Worm (Caenorhabditis elegans) whole organism, L4 larva: ENCODE results near the gene daf-19.
A peak's percentile ranks its signal among the peaks of the same experiment; 100 is the strongest.

Experiments used
- F26F4.8 ChIP-seq: fragments of 200-800 bp; sonication (Bioruptor generic); conservative IDR thresholded peaks from 2 replicates; pipeline ENCODE4 v1.3.6; 2022; ENCODE audit warnings: missing genetic modification characterization, missing compliant biosample characterization
- F37D6.2 ChIP-seq: sonication (generic microtip); optimal IDR thresholded peaks from 2 replicates; lab custom pipeline; 2016; ENCODE audit warnings: mild to moderate bottlenecking, missing genetic modification characterization, missing compliant biosample characterization
- R02D3.7 ChIP-seq: fragments of 150-350 bp; sonication (generic microtip); optimal IDR thresholded peaks from 3 replicates; lab custom pipeline; 2014; ENCODE audit warnings: missing biosample characterization, missing genetic modification characterization
- T26A8.4 ChIP-seq: fragments of 200-800 bp; sonication (Bioruptor generic); IDR thresholded peaks from 2 replicates; pipeline ENCODE4 v1.3.6; 2022; ENCODE audit warnings: missing genetic modification characterization, missing compliant biosample characterization
- Y105C5A.15 ChIP-seq: fragments of 200-800 bp; sonication (Bioruptor generic); IDR thresholded peaks from 2 replicates; pipeline ENCODE4 v1.3.6; 2022; ENCODE audit warnings: missing genetic modification characterization, missing compliant biosample characterization
- Y5F2A.4 ChIP-seq: fragments of 200-800 bp; sonication (Bioruptor generic); optimal IDR thresholded peaks from 2 replicates; lab custom pipeline; 2018; ENCODE audit warnings: mild to moderate bottlenecking, missing genetic modification characterization, missing compliant biosample characterization
- aha-1 ChIP-seq: fragments of 150-350 bp; peaks from one replicate; lab custom pipeline; 2014; ENCODE audit warnings: missing biosample characterization, missing genetic modification characterization
- attf-4 ChIP-seq: sonication (generic microtip); optimal IDR thresholded peaks from 3 replicates; lab custom pipeline; 2017; ENCODE audit warnings: missing biosample characterization, missing genetic modification characterization
- ceh-20 ChIP-seq: fragments of 200-800 bp; sonication (Bioruptor generic); IDR thresholded peaks from 2 replicates; pipeline ENCODE4 v1.3.6; 2022; ENCODE audit warnings: missing genetic modification reagents, missing genetic modification characterization, missing compliant biosample characterization
- ceh-28 ChIP-seq: fragments of 150-350 bp; optimal IDR thresholded peaks from 2 replicates; lab custom pipeline; 2014; ENCODE audit warnings: missing biosample characterization, missing genetic modification reagents, missing genetic modification characterization
- ceh-32 ChIP-seq: sonication (generic microtip); optimal IDR thresholded peaks from 2 replicates; lab custom pipeline; 2016; ENCODE audit warnings: mild to moderate bottlenecking, missing genetic modification characterization, missing compliant biosample characterization; ENCODE audit not compliant: poor library complexity
- ces-1 ChIP-seq: fragments of 150-350 bp; sonication (generic microtip); optimal IDR thresholded peaks from 4 replicates; lab custom pipeline; 2014; ENCODE audit warnings: missing biosample characterization, missing genetic modification reagents, missing genetic modification characterization
- daf-12 ChIP-seq: fragments of 150-350 bp; optimal IDR thresholded peaks from 2 replicates; lab custom pipeline; 2014; ENCODE audit warnings: missing biosample characterization, missing genetic modification reagents, missing genetic modification characterization
- daf-16 ChIP-seq, 3 experiments: sonication (generic microtip); optimal IDR thresholded peaks; 2 replicates each; lab custom pipeline; 2016 to 2017; ENCODE audit warnings: missing genetic modification characterization in 3 of 3, missing genetic modification reagents in 3 of 3, mild to moderate bottlenecking in 2 of 3, missing compliant biosample characterization in 2 of 3, missing biosample characterization in 1 of 3, moderate library complexity in 1 of 3
- duxl-1 ChIP-seq: sonication (generic microtip); optimal IDR thresholded peaks from 2 replicates; lab custom pipeline; 2016; ENCODE audit warnings: mild to moderate bottlenecking, missing genetic modification characterization, moderate library complexity, missing compliant biosample characterization; ENCODE audit not compliant: poor library complexity
- egl-27 ChIP-seq: sonication (generic microtip); optimal IDR thresholded peaks from 3 replicates; lab custom pipeline; 2017; ENCODE audit warnings: missing biosample characterization, missing genetic modification reagents, missing genetic modification characterization
- fkh-10 ChIP-seq: fragments of 150-350 bp; optimal IDR thresholded peaks from 2 replicates; lab custom pipeline; 2014; ENCODE audit warnings: missing biosample characterization, missing genetic modification reagents, missing genetic modification characterization
- fos-1 ChIP-seq: fragments of 150-350 bp; optimal IDR thresholded peaks from 2 replicates; lab custom pipeline; 2014; ENCODE audit warnings: missing biosample characterization, missing genetic modification characterization
- hlh-30 ChIP-seq: sonication (generic microtip); optimal IDR thresholded peaks from 2 replicates; lab custom pipeline; 2017; ENCODE audit warnings: antibody characterized with exemption, mild to moderate bottlenecking, missing genetic modification characterization, missing compliant biosample characterization; ENCODE audit not compliant: insufficient read depth
- lin-1 ChIP-seq: fragments of 200-800 bp; sonication (Bioruptor generic); IDR thresholded peaks from 2 replicates; pipeline ENCODE4 v1.3.6; 2022; ENCODE audit warnings: missing genetic modification reagents, missing genetic modification characterization, missing compliant biosample characterization
- lin-13 ChIP-seq: fragments of 150-350 bp; optimal IDR thresholded peaks from 2 replicates; lab custom pipeline; 2014; ENCODE audit warnings: missing biosample characterization, missing genetic modification reagents, missing genetic modification characterization
- lsy-2 ChIP-seq, 2 experiments: fragments of 150-350 bp in 1 of 2; sonication (generic microtip) in 1 of 2; optimal IDR thresholded peaks; 2 replicates each; lab custom pipeline; 2014 to 2017; ENCODE audit warnings: missing biosample characterization in 2 of 2, missing genetic modification characterization in 2 of 2
- mdt-29 ChIP-seq: fragments of 200-800 bp; sonication (Bioruptor generic); IDR thresholded peaks from 2 replicates; pipeline ENCODE4 v1.3.6; 2022; ENCODE audit warnings: missing genetic modification reagents, missing genetic modification characterization, missing compliant biosample characterization
- mes-2 ChIP-seq: sonication (generic microtip); optimal IDR thresholded peaks from 2 replicates; lab custom pipeline; 2016; ENCODE audit warnings: missing genotype, mild to moderate bottlenecking, missing genetic modification characterization, missing compliant biosample characterization; ENCODE audit not compliant: poor library complexity, severe bottlenecking
- mxl-3 ChIP-seq: fragments of 200-800 bp; sonication (Bioruptor generic); optimal IDR thresholded peaks from 2 replicates; lab custom pipeline; 2018; ENCODE audit warnings: mild to moderate bottlenecking, missing genetic modification characterization, missing compliant biosample characterization
- nhr-102 ChIP-seq: sonication (generic microtip); optimal IDR thresholded peaks from 2 replicates; lab custom pipeline; 2016; ENCODE audit warnings: mild to moderate bottlenecking, missing genetic modification characterization, moderate library complexity, missing compliant biosample characterization
- nhr-237 ChIP-seq: sonication (generic microtip); optimal IDR thresholded peaks from 2 replicates; lab custom pipeline; 2017; ENCODE audit warnings: missing biosample characterization, missing genetic modification characterization
- nhr-25 ChIP-seq: sonication (generic microtip); optimal IDR thresholded peaks from 2 replicates; lab custom pipeline; 2017; ENCODE audit warnings: missing genetic modification characterization, mild to moderate bottlenecking, missing compliant biosample characterization, antibody characterized with exemption, moderate library complexity, borderline replicate concordance; ENCODE audit not compliant: insufficient read depth
- nhr-28 ChIP-seq: fragments of 150-350 bp; optimal IDR thresholded peaks from 2 replicates; lab custom pipeline; 2014; ENCODE audit warnings: missing biosample characterization, missing genetic modification characterization
- nhr-48 ChIP-seq: sonication (generic microtip); optimal IDR thresholded peaks from 2 replicates; lab custom pipeline; 2016; ENCODE audit warnings: mild to moderate bottlenecking, missing genetic modification characterization, missing compliant biosample characterization
- nhr-6 ChIP-seq: fragments of 150-350 bp; optimal IDR thresholded peaks from 2 replicates; lab custom pipeline; 2014; ENCODE audit warnings: missing biosample characterization, missing genetic modification characterization
- php-3 ChIP-seq: fragments of 200-800 bp; sonication (Bioruptor generic); IDR thresholded peaks from 2 replicates; pipeline ENCODE4 v1.3.6; 2022; ENCODE audit warnings: missing genetic modification reagents, missing genetic modification characterization, missing compliant biosample characterization
- pqm-1 ChIP-seq: sonication (generic microtip); optimal IDR thresholded peaks from 2 replicates; lab custom pipeline; 2017; ENCODE audit warnings: missing biosample characterization, missing genetic modification characterization
- rbr-2 ChIP-seq: sonication (generic microtip); optimal IDR thresholded peaks from 2 replicates; lab custom pipeline; 2016; ENCODE audit warnings: missing genotype, missing genetic modification characterization, missing compliant biosample characterization
- saeg-2 ChIP-seq: fragments of 200-800 bp; sonication (Bioruptor generic); IDR thresholded peaks from 2 replicates; pipeline ENCODE4 v1.3.6; 2022; ENCODE audit warnings: missing genetic modification reagents, missing genetic modification characterization, missing compliant biosample characterization
- sdz-12 ChIP-seq: fragments of 200-800 bp; sonication (Bioruptor generic); optimal IDR thresholded peaks from 2 replicates; lab custom pipeline; 2018; ENCODE audit warnings: mild to moderate bottlenecking, missing genetic modification characterization, missing compliant biosample characterization
- skn-1 ChIP-seq: fragments of 150-350 bp; optimal IDR thresholded peaks from 2 replicates; lab custom pipeline; 2014; ENCODE audit warnings: missing biosample characterization, missing genetic modification characterization
- unc-39 ChIP-seq: sonication (generic microtip); optimal IDR thresholded peaks from 2 replicates; lab custom pipeline; 2017; ENCODE audit warnings: missing biosample characterization, missing genetic modification characterization
- zfp-2 ChIP-seq: sonication (generic microtip); optimal IDR thresholded peaks from 2 replicates; lab custom pipeline; 2016; ENCODE audit warnings: mild to moderate bottlenecking, missing genetic modification characterization, missing compliant biosample characterization
- zip-2 ChIP-seq: fragments of 150-350 bp; optimal IDR thresholded peaks from 2 replicates; lab custom pipeline; 2014; ENCODE audit warnings: missing biosample characterization, missing genetic modification characterization
- ztf-7 ChIP-seq: fragments of 150-350 bp; optimal IDR thresholded peaks from 2 replicates; lab custom pipeline; 2014; ENCODE audit warnings: missing biosample characterization, missing genetic modification characterization

daf-19 gene

DNA sequence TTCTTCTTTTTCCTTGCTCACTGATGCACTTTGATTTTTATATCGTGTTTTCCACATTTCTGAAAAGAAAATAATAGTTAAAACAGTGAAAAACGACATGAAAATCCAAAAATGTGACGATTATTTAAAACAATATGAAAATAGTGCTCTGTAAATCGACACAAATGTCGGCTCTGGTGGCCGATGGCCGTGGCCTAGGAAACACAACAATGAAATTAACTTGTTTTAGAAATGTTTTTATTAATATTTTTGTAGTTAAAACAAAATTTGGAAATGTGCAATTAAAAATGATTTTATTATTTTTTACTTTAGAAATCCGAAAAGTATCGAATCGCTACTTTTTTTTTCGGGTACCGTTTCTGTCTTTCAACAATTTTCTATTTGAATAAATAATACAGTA is 31.6 kb upstream of the daf-19 start, which contains the start of gene arv-1 (continued):
- TF ChIP-seq ztf-7 (no peak), attf-4 (tag; lab: Kevin White, UChicago) (no peak), aha-1 (tag; lab: Kevin White, UChicago) (peak; percentile 30), R02D3.7 (peak; percentile 19), zip-2 (tag; lab: Kevin White, UChicago) (no peak), nhr-48 (tag; lab: Kevin White, UChicago) (peak; percentile 2), saeg-2 (GFP tag; lab: Robert Waterston, UW) (no peak), nhr-28 (tag; lab: Kevin White, UChicago) (peak; percentile 72), nhr-102 (peak; percentile 24), ceh-32 (no peak), unc-39 (tag; lab: Kevin White, UChicago) (no peak), hlh-30 (tag; lab: Kevin White, UChicago) (peak; percentile 28), nhr-237 (tag; lab: Kevin White, UChicago) (no peak), lin-13 (GFP tag; lab: Kevin White, UChicago) (no peak), pqm-1 (peak; percentile 7), zfp-2 (tag; lab: Kevin White, UChicago) (no peak), egl-27 (tag; lab: Kevin White, UChicago) (no peak), sdz-12 (GFP tag; lab: Kevin White, UChicago) (no peak), F26F4.8 (no peak), rbr-2 (tag; lab: Kevin White, UChicago) (peak; percentile 40), duxl-1 (tag; lab: Kevin White, UChicago) (no peak), fkh-10 (GFP tag; lab: Kevin White, UChicago) (no peak), skn-1 (no peak), mdt-29 (GFP tag; lab: Robert Waterston, UW) (no peak), Y5F2A.4 (GFP tag; lab: Kevin White, UChicago) (no peak), ces-1 (GFP tag; lab: Kevin White, UChicago) (no peak), nhr-25 (tag; lab: Kevin White, UChicago) (no peak)

DNA sequence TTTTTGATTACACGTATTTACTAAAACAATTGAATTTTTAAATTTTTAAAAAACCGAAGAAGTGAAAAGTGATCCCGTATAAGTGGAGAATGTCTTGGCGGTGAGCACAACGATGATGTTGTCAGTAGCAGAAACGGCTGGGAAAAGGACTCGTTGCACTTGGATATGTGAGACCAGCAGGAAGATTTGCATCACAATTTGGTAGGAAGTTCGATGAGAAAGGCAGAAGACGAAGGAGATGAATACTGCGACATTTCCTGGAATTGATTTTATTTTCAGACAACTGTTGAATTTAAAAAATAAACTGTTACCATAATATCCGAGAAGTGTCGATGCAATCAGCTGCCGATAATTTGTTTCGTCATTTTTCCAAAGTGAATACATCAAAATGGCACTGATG is 30.8 kb upstream of the daf-19 start, which contains the start of gene R05H5.4:
Gene R05H5.4, minus strand, starts transcription at position 101 of the 400 bp plus-strand sequence.
- no peak for TF ChIP-seq mxl-3 (GFP tag; lab: Kevin White, UChicago)
- TF ChIP-seq nhr-6 (tag; lab: Kevin White, UChicago) = no peak
- TF ChIP-seq mes-2 (tag; lab: Kevin White, UChicago) = no peak
- no peak for TF ChIP-seq Y105C5A.15 (GFP tag; lab: Robert Waterston, UW)
- no peak for TF ChIP-seq T26A8.4
- TF ChIP-seq zfp-2 (tag; lab: Kevin White, UChicago) = no peak
- TF ChIP-seq nhr-48 (tag; lab: Kevin White, UChicago) = no peak
- TF ChIP-seq R02D3.7 = no peak
- TF ChIP-seq daf-12 (tag; lab: Kevin White, UChicago) = no peak
- TF ChIP-seq lin-1 (GFP tag; lab: Robert Waterston, UW) = no peak
- TF ChIP-seq lsy-2 (tag; optimal IDR thresholded peaks at IDR 0.05; lab: Kevin White, UChicago) = no peak
- no peak for TF ChIP-seq php-3
- no peak for TF ChIP-seq fos-1 (tag; lab: Kevin White, UChicago)
- no peak for TF ChIP-seq F37D6.2
- no peak for TF ChIP-seq ceh-28 (tag; lab: Kevin White, UChicago)
- TF ChIP-seq ceh-20 (GFP tag; lab: Robert Waterston, UW) = no peak
- no peak for TF ChIP-seq daf-16 (GFP tag; optimal IDR thresholded peaks at IDR 0.05; lab: Kevin White, UChicago)
- no peak for TF ChIP-seq daf-16 (tag; optimal IDR thresholded peaks at IDR 0.05; lab: Kevin White, UChicago)
